Worm (Caenorhabditis elegans): Measurements from ENCODE around the gene ZK632.14.
"Not testable (repeated sequence)": the region's sequence is repeated elsewhere in the genome, so short reads cannot be mapped to it uniquely, and the experiment has no call there.

The ZK632.14 gene

DNA sequence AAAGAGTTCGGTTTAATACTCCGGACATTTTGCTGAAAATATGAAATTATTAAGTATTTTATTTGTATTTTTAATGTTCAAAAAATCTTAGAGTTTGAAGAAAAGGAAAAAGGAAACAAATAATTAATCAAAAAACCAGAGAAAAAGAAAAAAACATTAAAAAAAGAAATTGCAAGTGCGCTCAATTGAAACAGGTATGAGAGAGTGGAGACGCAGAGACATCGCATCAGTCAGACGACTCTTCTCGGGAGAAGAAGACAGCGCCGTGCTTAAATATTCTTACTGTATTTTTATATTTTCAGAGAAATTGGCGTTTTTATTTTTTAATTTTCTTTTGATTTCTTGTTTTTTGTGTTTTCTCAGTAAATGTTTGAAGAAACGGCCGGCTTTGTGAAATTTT lies 34.8 kb downstream of the ZK632.14 start, which contains the start of gene mrpl-36:
mrpl-36 (minus strand) TSS at position 34 of the 400 bp plus-strand sequence.
- no peak for TF ChIP-seq mdt-29 (GFP tag; IDR thresholded peaks at IDR 0.05)
- no peak for TF ChIP-seq daf-8 (GFP tag; IDR thresholded peaks at IDR 0.05)
- peak; percentile 36 for TF ChIP-seq hlh-30 (tag; optimal IDR thresholded peaks at IDR 0.05; ENCODE audit: insufficient read depth)
- no peak for TF ChIP-seq rbr-2 (tag; optimal IDR thresholded peaks at IDR 0.05)
- TF ChIP-seq fos-1 (tag; optimal IDR thresholded peaks at IDR 0.05): no peak
- no peak for TF ChIP-seq lin-1 (GFP tag; IDR thresholded peaks at IDR 0.05)
- TF ChIP-seq R02D3.7 (tag; optimal IDR thresholded peaks at IDR 0.05): no peak
- no peak for TF ChIP-seq jun-1 (tag; optimal IDR thresholded peaks at IDR 0.05)
- TF ChIP-seq nhr-48 (tag; optimal IDR thresholded peaks at IDR 0.05): no peak
- TF ChIP-seq dmd-6 (GFP tag; IDR thresholded peaks at IDR 0.05): peak; percentile 19; the same call in 1 of the 2 replicates
- no peak for TF ChIP-seq T20F7.1 (GFP tag; optimal IDR thresholded peaks at IDR 0.05)
- TF ChIP-seq lsy-2 (tag; optimal IDR thresholded peaks at IDR 0.05): peak in 1 of 2 experiments; percentile 74
- no peak for TF ChIP-seq ceh-32 (tag; optimal IDR thresholded peaks at IDR 0.05; ENCODE audit: poor library complexity)
- TF ChIP-seq lin-13 (GFP tag; optimal IDR thresholded peaks at IDR 0.05): no peak
- TF ChIP-seq daf-12 (tag; optimal IDR thresholded peaks at IDR 0.05): no peak
- TF ChIP-seq lin-38 (GFP tag; IDR thresholded peaks at IDR 0.05): peak; percentile 86
- TF ChIP-seq F10B5.3 (tag; optimal IDR thresholded peaks at IDR 0.05): no peak
- peak; percentile 33 for TF ChIP-seq dve-1 (tag; optimal IDR thresholded peaks at IDR 0.05; ENCODE audit: insufficient read depth)
- no peak for TF ChIP-seq nhr-28 (tag; optimal IDR thresholded peaks at IDR 0.05)

DNA sequence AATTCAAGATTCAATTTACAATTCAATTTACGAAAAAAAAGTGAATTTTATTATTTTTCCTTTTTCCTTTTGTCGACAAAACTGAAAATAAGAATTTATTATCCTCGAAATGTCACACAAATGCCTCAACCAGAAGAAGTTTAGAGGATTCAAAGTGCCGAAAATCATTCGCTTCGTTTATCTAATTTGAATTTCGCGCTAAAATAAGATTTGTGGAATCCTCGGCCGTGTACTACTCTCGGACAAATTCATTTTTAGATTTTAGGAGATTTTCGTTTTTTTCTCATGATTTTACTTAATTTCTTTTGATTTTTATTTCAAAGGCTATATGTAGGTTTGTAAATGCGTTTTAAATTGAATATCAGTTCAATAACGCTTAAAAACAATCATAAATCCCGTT lies 35.4 kb downstream of the ZK632.14 start:
- TF ChIP-seq nhr-76 (tag; optimal IDR thresholded peaks at IDR 0.05) (no peak), mes-2 (tag; optimal IDR thresholded peaks at IDR 0.05; ENCODE audit: poor library complexity, severe bottlenecking) (peak; percentile 38), dmd-9 (GFP tag; IDR thresholded peaks at IDR 0.05) (no peak), dpl-1 (GFP tag; optimal IDR thresholded peaks at IDR 0.05) (peak; percentile 43)

DNA sequence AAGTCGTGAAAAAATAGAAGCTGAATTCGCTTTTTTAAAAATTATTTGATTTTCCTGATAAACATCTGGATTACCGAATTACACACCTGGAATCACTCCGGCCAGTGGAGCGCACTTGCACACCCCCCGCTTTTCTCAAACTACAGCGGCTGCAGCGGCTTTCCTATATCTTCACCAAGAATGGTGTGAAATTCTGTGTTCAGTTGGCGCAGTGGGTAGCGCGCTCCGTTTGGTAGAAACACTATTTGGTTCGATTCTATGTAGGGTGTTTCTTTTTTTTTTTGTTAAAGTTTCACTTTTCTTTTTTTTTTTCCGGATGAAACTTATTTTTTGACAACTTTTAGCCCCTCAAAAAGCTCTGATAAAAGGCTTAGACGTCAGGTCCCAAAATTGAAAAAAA lies 35.9 kb downstream of the ZK632.14 start:
- peak; percentile 73 for TF ChIP-seq snpc-1.2 (GFP tag; IDR thresholded peaks at IDR 0.05)
- peak; percentile 54; the same call in 1 of the 2 replicates for TF ChIP-seq F26F4.8 (GFP tag; conservative IDR thresholded peaks at IDR 0.05)
- peak; percentile 47; the same call in 1 of the 2 replicates for TF ChIP-seq mdt-29 (GFP tag; IDR thresholded peaks at IDR 0.05)
- TF ChIP-seq ctbp-1 (GFP tag; IDR thresholded peaks at IDR 0.05): peak; percentile 34; the same call in 1 of the 2 replicates
- TF ChIP-seq Y48G9A.11 (GFP tag; IDR thresholded peaks at IDR 0.05): peak; percentile 58
- peak; percentile 73 for TF ChIP-seq lim-7 (GFP tag; IDR thresholded peaks at IDR 0.05)
- peak; percentile 59; the same call in 1 of the 2 replicates for TF ChIP-seq D1046.2 (GFP tag; IDR thresholded peaks at IDR 0.05)
- peak; percentile 28; the same call in 1 of the 2 replicates for TF ChIP-seq lin-1 (GFP tag; IDR thresholded peaks at IDR 0.05)
- peak; percentile 69 for TF ChIP-seq vab-7 (GFP tag; IDR thresholded peaks at IDR 0.05)
- TF ChIP-seq lin-38 (GFP tag; IDR thresholded peaks at IDR 0.05): peak; percentile 86
- TF ChIP-seq ZK337.2 (GFP tag; IDR thresholded peaks at IDR 0.05): 0 out of 2 replicates have a peak, but pooled peaks have one; percentile 48
- TF ChIP-seq madf-9 (GFP tag; conservative IDR thresholded peaks at IDR 0.05): 0 out of 2 replicates have a peak, but pooled peaks have one; percentile 42
- TF ChIP-seq tra-1 (GFP tag; IDR thresholded peaks at IDR 0.05): 0 out of 2 replicates have a peak, but pooled peaks have one; percentile 31
- peak; percentile 51; the same call in 1 of the 2 replicates for TF ChIP-seq hmg-1.1 (GFP tag; IDR thresholded peaks at IDR 0.05)
- TF ChIP-seq dmd-8 (GFP tag; IDR thresholded peaks at IDR 0.05): peak; percentile 66; the same call in 1 of the 2 replicates
- 0 out of 4 replicates have a peak, but pooled peaks of 1 of the 2 experiments have one; percentile 17 for TF ChIP-seq madf-5 (GFP tag; IDR thresholded peaks at IDR 0.05)
- peak; percentile 63; the same call in 1 of the 2 replicates for TF ChIP-seq arid-1 (GFP tag; conservative IDR thresholded peaks at IDR 0.05)
- peak; percentile 60; the same call in 1 of the 2 replicates for TF ChIP-seq pha-4 (GFP tag; IDR thresholded peaks at IDR 0.05)
- TF ChIP-seq pha-4 (tag; optimal IDR thresholded peaks at IDR 0.05): not testable (repeated sequence)
- 0 out of 2 replicates have a peak, but pooled peaks have one; percentile 20 for TF ChIP-seq F44E2.7 (GFP tag; IDR thresholded peaks at IDR 0.05)

All from whole organism, L4 larva.